Worm (Caenorhabditis elegans) whole organism, L4 larva: ENCODE data around the gene T01G5.6.

ENCODE experiments used
- F44E2.7 ChIP-seq: fragments of 200-800 bp; sonication (Bioruptor generic); IDR thresholded peaks from 2 replicates; pipeline ENCODE4 v2.1.2; 2022; ENCODE audit warnings: missing genetic modification characterization, missing compliant biosample characterization
- ceh-82 ChIP-seq: sonication (generic microtip); optimal IDR thresholded peaks from 2 replicates; lab custom pipeline; 2017; ENCODE audit warnings: missing biosample characterization, missing genetic modification characterization
- egl-27 ChIP-seq: sonication (generic microtip); optimal IDR thresholded peaks from 3 replicates; lab custom pipeline; 2017; ENCODE audit warnings: missing biosample characterization, missing genetic modification reagents, missing genetic modification characterization
- mep-1 ChIP-seq: fragments of 150-350 bp; sonication (generic microtip); optimal IDR thresholded peaks from 3 replicates; lab custom pipeline; 2014; ENCODE audit warnings: missing biosample characterization, missing genetic modification characterization
- nhr-11 ChIP-seq: fragments of 150-350 bp; optimal IDR thresholded peaks from 2 replicates; lab custom pipeline; 2014; ENCODE audit warnings: missing biosample characterization, missing genetic modification characterization
- nhr-28 ChIP-seq: fragments of 150-350 bp; optimal IDR thresholded peaks from 2 replicates; lab custom pipeline; 2014; ENCODE audit warnings: missing biosample characterization, missing genetic modification characterization
- snpc-4 ChIP-seq: fragments of 150-350 bp; optimal IDR thresholded peaks from 2 replicates; lab custom pipeline; 2014; ENCODE audit warnings: missing biosample characterization, missing genetic modification characterization

DNA sequence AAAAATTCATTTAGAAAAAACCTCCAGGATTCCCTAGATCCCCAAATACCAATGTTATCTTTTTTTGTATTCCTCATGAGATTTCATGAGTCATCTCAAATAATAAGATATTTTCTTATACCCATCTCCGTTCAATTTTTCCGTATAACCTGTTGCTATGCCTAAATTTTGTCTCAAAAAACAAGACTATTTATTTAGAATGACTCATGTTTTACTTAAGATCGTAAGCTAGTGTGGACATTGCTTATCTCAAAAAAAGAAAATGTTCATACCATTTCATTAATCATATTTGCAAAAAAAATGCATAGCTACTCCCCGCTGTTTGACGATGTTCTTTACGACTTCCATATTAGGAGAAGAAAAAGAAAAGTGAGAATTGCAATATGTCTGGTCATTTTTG, 26.4 kb upstream of the T01G5.6 start, which contains the start of gene K08F9.3:
- TF ChIP-seq F44E2.7 (GFP tag; lab: Robert Waterston, UW) = no peak
- no peak for TF ChIP-seq ceh-82 (tag; lab: Kevin White, UChicago)
- TF ChIP-seq mep-1 (tag; lab: Kevin White, UChicago) = no peak
- no peak for TF ChIP-seq nhr-11 (tag; lab: Kevin White, UChicago)
- TF ChIP-seq egl-27 (tag; lab: Kevin White, UChicago) = no peak
- TF ChIP-seq snpc-4 (tag; lab: Kevin White, UChicago) = no peak
- TF ChIP-seq nhr-28 = no peak
